Worm (Caenorhabditis elegans) whole organism, late embryonic: ENCODE measurements around the gene tyra-3.

Experiments used
- C08G9.2 ChIP-seq: sonication (generic microtip); optimal IDR thresholded peaks from 2 replicates; lab custom pipeline; 2016; ENCODE audit warnings: mild to moderate bottlenecking, missing genetic modification characterization, moderate library complexity, missing compliant biosample characterization
- F13H6.1 ChIP-seq: sonication (generic microtip); optimal IDR thresholded peaks from 2 replicates; lab custom pipeline; 2016; ENCODE audit warnings: missing genetic modification characterization, missing compliant biosample characterization
- K02D7.2 ChIP-seq: sonication (generic microtip); optimal IDR thresholded peaks from 2 replicates; lab custom pipeline; 2017; ENCODE audit warnings: mild to moderate bottlenecking, missing genetic modification characterization, missing compliant biosample characterization
- ahr-1 ChIP-seq: sonication (generic microtip); optimal IDR thresholded peaks from 2 replicates; lab custom pipeline; 2016; ENCODE audit warnings: missing genetic modification characterization, missing compliant biosample characterization
- ceh-14 ChIP-seq: sonication (generic microtip); optimal IDR thresholded peaks from 2 replicates; lab custom pipeline; 2016; ENCODE audit warnings: missing genotype, missing genetic modification characterization, missing compliant biosample characterization
- ceh-18 ChIP-seq: sonication (generic microtip); optimal IDR thresholded peaks from 2 replicates; lab custom pipeline; 2016; ENCODE audit warnings: missing genetic modification characterization, missing compliant biosample characterization
- ceh-19 ChIP-seq: fragments of 200-800 bp; sonication (Bioruptor generic); optimal IDR thresholded peaks from 2 replicates; lab custom pipeline; 2018; ENCODE audit warnings: mild to moderate bottlenecking, missing genetic modification characterization, missing compliant biosample characterization
- ceh-24 ChIP-seq: sonication (generic microtip); optimal IDR thresholded peaks from 2 replicates; lab custom pipeline; 2016; ENCODE audit warnings: mild to moderate bottlenecking, missing genetic modification characterization, missing compliant biosample characterization
- ceh-31 ChIP-seq: sonication (generic microtip); optimal IDR thresholded peaks from 2 replicates; lab custom pipeline; 2016; ENCODE audit warnings: missing genetic modification characterization, missing compliant biosample characterization
- ceh-34 ChIP-seq: sonication (generic microtip); optimal IDR thresholded peaks from 2 replicates; lab custom pipeline; 2016; ENCODE audit warnings: mild to moderate bottlenecking, missing genetic modification characterization, missing compliant biosample characterization
- ceh-48 ChIP-seq: sonication (generic microtip); optimal IDR thresholded peaks from 2 replicates; lab custom pipeline; 2016; ENCODE audit warnings: missing genetic modification characterization, inconsistent platforms, missing compliant biosample characterization
- ceh-6 ChIP-seq: fragments of 200-800 bp; sonication (Bioruptor generic); optimal IDR thresholded peaks from 2 replicates; lab custom pipeline; 2018; ENCODE audit warnings: mild to moderate bottlenecking, missing genetic modification characterization, missing compliant biosample characterization
- dve-1 ChIP-seq: sonication (generic microtip); optimal IDR thresholded peaks from 2 replicates; lab custom pipeline; 2017; ENCODE audit warnings: antibody characterized with exemption, mild to moderate bottlenecking, missing genetic modification characterization, missing compliant biosample characterization
- elt-2 ChIP-seq: sonication (generic microtip); optimal IDR thresholded peaks from 2 replicates; lab custom pipeline; 2016; ENCODE audit warnings: missing genetic modification reagents, missing genetic modification characterization, missing compliant biosample characterization
- elt-4 ChIP-seq: sonication (generic microtip); optimal IDR thresholded peaks from 2 replicates; lab custom pipeline; 2016; ENCODE audit warnings: missing genetic modification characterization, missing compliant biosample characterization
- fkh-10 ChIP-seq: fragments of 150-350 bp; optimal IDR thresholded peaks from 2 replicates; lab custom pipeline; 2014; ENCODE audit warnings: missing biosample characterization, missing genetic modification reagents, missing genetic modification characterization
- fkh-6 ChIP-seq: sonication (generic microtip); optimal IDR thresholded peaks from 2 replicates; lab custom pipeline; 2016; ENCODE audit warnings: missing genetic modification characterization, missing compliant biosample characterization
- hlh-15 ChIP-seq: sonication (generic microtip); optimal IDR thresholded peaks from 2 replicates; lab custom pipeline; 2016; ENCODE audit warnings: missing genetic modification characterization, missing compliant biosample characterization
- hlh-30 ChIP-seq: sonication (generic microtip); optimal IDR thresholded peaks from 2 replicates; lab custom pipeline; 2017; ENCODE audit warnings: antibody characterized with exemption, missing genetic modification characterization, missing compliant biosample characterization; ENCODE audit not compliant: insufficient read depth
- hlh-6 ChIP-seq: sonication (generic microtip); optimal IDR thresholded peaks from 2 replicates; lab custom pipeline; 2016; ENCODE audit warnings: missing genotype, missing genetic modification characterization, missing compliant biosample characterization
- hlh-8 ChIP-seq: sonication (generic microtip); optimal IDR thresholded peaks from 2 replicates; lab custom pipeline; 2016; ENCODE audit warnings: missing genotype, missing genetic modification characterization, missing compliant biosample characterization
- lin-11 ChIP-seq: fragments of 200-800 bp; sonication (Bioruptor generic); optimal IDR thresholded peaks from 2 replicates; lab custom pipeline; 2018; ENCODE audit warnings: mild to moderate bottlenecking, missing genetic modification characterization, missing compliant biosample characterization
- madf-2 ChIP-seq: sonication (generic microtip); optimal IDR thresholded peaks from 2 replicates; lab custom pipeline; 2017; ENCODE audit warnings: missing genetic modification characterization, missing compliant biosample characterization
- nfya-1 ChIP-seq: sonication (generic microtip); optimal IDR thresholded peaks from 2 replicates; lab custom pipeline; 2017; ENCODE audit warnings: missing genetic modification characterization, mild to moderate bottlenecking, missing compliant biosample characterization, antibody characterized with exemption, moderate library complexity
- nhr-11 ChIP-seq: fragments of 150-350 bp; optimal IDR thresholded peaks from 2 replicates; lab custom pipeline; 2014; ENCODE audit warnings: missing biosample characterization, missing genetic modification characterization
- nhr-232 ChIP-seq: sonication (generic microtip); optimal IDR thresholded peaks from 2 replicates; lab custom pipeline; 2016; ENCODE audit warnings: missing genetic modification characterization, missing compliant biosample characterization
- pat-9 ChIP-seq: fragments of 200-800 bp; sonication (Bioruptor generic); optimal IDR thresholded peaks from 2 replicates; lab custom pipeline; 2018; ENCODE audit warnings: mild to moderate bottlenecking, missing genetic modification characterization, moderate library complexity, missing compliant biosample characterization
- pax-1 ChIP-seq: fragments of 150-350 bp; optimal IDR thresholded peaks from 2 replicates; lab custom pipeline; 2014; ENCODE audit warnings: missing biosample characterization, missing genetic modification characterization
- pha-4 ChIP-seq: fragments of 150-350 bp; optimal IDR thresholded peaks from 2 replicates; lab custom pipeline; 2018; ENCODE audit warnings: missing biosample characterization, missing genetic modification reagents, missing genetic modification characterization
- pqm-1 ChIP-seq: sonication (generic microtip); optimal IDR thresholded peaks from 2 replicates; lab custom pipeline; 2016; ENCODE audit warnings: missing genetic modification characterization, missing compliant biosample characterization
- pros-1 ChIP-seq: fragments of 150-350 bp; optimal IDR thresholded peaks from 2 replicates; lab custom pipeline; 2014; ENCODE audit warnings: missing biosample characterization, missing genetic modification reagents, missing genetic modification characterization
- ref-2 ChIP-seq: sonication (generic microtip); optimal IDR thresholded peaks from 2 replicates; lab custom pipeline; 2016; ENCODE audit warnings: missing genetic modification characterization, missing compliant biosample characterization
- rnt-1 ChIP-seq: sonication (generic microtip); optimal IDR thresholded peaks from 2 replicates; lab custom pipeline; 2016; ENCODE audit warnings: missing genetic modification characterization, missing compliant biosample characterization
- sdc-2 ChIP-seq: sonication (generic microtip); optimal IDR thresholded peaks from 2 replicates; lab custom pipeline; 2016; ENCODE audit warnings: missing genotype, missing genetic modification characterization, missing compliant biosample characterization
- sox-2 ChIP-seq: fragments of 200-800 bp; sonication (Bioruptor generic); IDR thresholded peaks from 2 replicates; pipeline ENCODE4 v1.3.6; 2022; ENCODE audit warnings: missing genetic modification reagents, missing genetic modification characterization, missing compliant biosample characterization
- sox-4 ChIP-seq: sonication (generic microtip); optimal IDR thresholded peaks from 2 replicates; lab custom pipeline; 2017; ENCODE audit warnings: mild to moderate bottlenecking, missing genetic modification characterization, inconsistent platforms, missing compliant biosample characterization
- syd-9 ChIP-seq: sonication (generic microtip); optimal IDR thresholded peaks from 2 replicates; lab custom pipeline; 2016; ENCODE audit warnings: mild to moderate bottlenecking, missing genetic modification characterization, moderate library complexity, missing compliant biosample characterization
- tbx-2 ChIP-seq: sonication (generic microtip); optimal IDR thresholded peaks from 2 replicates; lab custom pipeline; 2016; ENCODE audit warnings: missing genetic modification characterization, missing compliant biosample characterization
- tbx-7 ChIP-seq: sonication (generic microtip); optimal IDR thresholded peaks from 2 replicates; lab custom pipeline; 2016; ENCODE audit warnings: missing genotype, missing genetic modification characterization, missing compliant biosample characterization
- ttx-3 ChIP-seq: sonication (generic microtip); optimal IDR thresholded peaks from 2 replicates; lab custom pipeline; 2016; ENCODE audit warnings: missing genetic modification reagents, missing genetic modification characterization, missing compliant biosample characterization
- unc-3 ChIP-seq, 2 experiments: fragments of 200-800 bp in 1 of 2; sonication (Bioruptor generic) in 1 of 2; sonication (generic microtip) in 1 of 2; conservative IDR thresholded peaks in 1 of 2; optimal IDR thresholded peaks in 1 of 2; 2 replicates each; pipeline versions ENCODE4 v1.3.6 to Lab custom; 2016 to 2022; ENCODE audit warnings: missing compliant biosample characterization in 2 of 2, missing genetic modification characterization in 2 of 2, missing genetic modification reagents in 1 of 2
- unc-42 ChIP-seq: sonication (generic microtip); optimal IDR thresholded peaks from 2 replicates; lab custom pipeline; 2016; ENCODE audit warnings: missing genotype, missing genetic modification characterization, missing compliant biosample characterization
- unc-55 ChIP-seq: sonication (generic microtip); optimal IDR thresholded peaks from 2 replicates; lab custom pipeline; 2017; ENCODE audit warnings: missing biosample characterization, missing genetic modification reagents, missing genetic modification characterization

Gene tyra-3

ce11 chrX:4957259-4957658 lies 9.4 kb downstream of the tyra-3 start, which contains the start of gene M03F4.4:
TSS of gene M03F4.4 (minus strand) at chrX:4957418.
- TF ChIP-seq hlh-30, result no peak
- TF ChIP-seq pros-1 (tag; lab: Kevin White, UChicago), result no peak
- no peak for TF ChIP-seq madf-2 (tag; lab: Kevin White, UChicago)
- TF ChIP-seq elt-4 (tag; lab: Kevin White, UChicago), result no peak
- TF ChIP-seq hlh-15 (tag; lab: Kevin White, UChicago), result no peak
- no peak for TF ChIP-seq elt-2
- peak; percentile 50 for TF ChIP-seq unc-55
- no peak for TF ChIP-seq ref-2 (tag; lab: Kevin White, UChicago)
- TF ChIP-seq ceh-6, result no peak
- TF ChIP-seq fkh-10 (GFP tag; lab: Kevin White, UChicago), result no peak
- no peak for TF ChIP-seq ceh-48
- TF ChIP-seq C08G9.2 (tag; lab: Kevin White, UChicago), result peak; percentile 26
- peak; percentile 25 for TF ChIP-seq ceh-34 (tag; lab: Kevin White, UChicago)
- no peak for TF ChIP-seq ceh-24 (tag; lab: Kevin White, UChicago)
- TF ChIP-seq rnt-1 (tag; lab: Kevin White, UChicago), result peak; percentile 81
- TF ChIP-seq lin-11, result no peak
- no peak for TF ChIP-seq nhr-232 (tag; lab: Kevin White, UChicago)
- TF ChIP-seq tbx-2 (tag; lab: Kevin White, UChicago), result peak; percentile 53
- TF ChIP-seq ceh-18 (tag; lab: Kevin White, UChicago), result peak; percentile 93
- peak; percentile 10 for TF ChIP-seq hlh-6 (tag; lab: Kevin White, UChicago)
- TF ChIP-seq pat-9 (tag; lab: Kevin White, UChicago), result peak; percentile 59
- TF ChIP-seq tbx-7 (tag; lab: Kevin White, UChicago), result no peak
- no peak for TF ChIP-seq sox-2 (GFP tag; lab: Robert Waterston, UW)
- TF ChIP-seq pax-1 (tag; lab: Kevin White, UChicago), result no peak
- no peak for TF ChIP-seq ceh-19 (GFP tag; lab: Kevin White, UChicago)
- TF ChIP-seq nhr-11 (tag; lab: Kevin White, UChicago), result peak; percentile 24
- TF ChIP-seq pqm-1 (tag; lab: Kevin White, UChicago), result no peak
- TF ChIP-seq nfya-1 (tag; lab: Kevin White, UChicago), result peak; percentile 30
- peak; percentile 51 for TF ChIP-seq F13H6.1 (tag; lab: Kevin White, UChicago)
- no peak for TF ChIP-seq fkh-6
- peak; percentile 13 for TF ChIP-seq ceh-31 (tag; lab: Kevin White, UChicago)
- TF ChIP-seq sox-4, result no peak
- TF ChIP-seq sdc-2 (tag; lab: Kevin White, UChicago), result peak; percentile 1
- no peak for TF ChIP-seq pha-4 (tag; lab: Kevin White, UChicago)
- TF ChIP-seq, all 69 proteins: peak for 13

- no peak for TF ChIP-seq dve-1 (tag; lab: Kevin White, UChicago)
- TF ChIP-seq F13H6.1 (tag; lab: Kevin White, UChicago), result no peak
- TF ChIP-seq ref-2 (tag; lab: Kevin White, UChicago), result no peak
- no peak for TF ChIP-seq ceh-14
- no peak for TF ChIP-seq K02D7.2 (tag; lab: Kevin White, UChicago)
- TF ChIP-seq ttx-3 (tag; lab: Kevin White, UChicago), result no peak
- TF ChIP-seq ceh-19 (GFP tag; lab: Kevin White, UChicago), result no peak
- TF ChIP-seq ceh-18 (tag; lab: Kevin White, UChicago), result no peak
- TF ChIP-seq ahr-1, result no peak
- TF ChIP-seq hlh-30, result no peak
- TF ChIP-seq hlh-8 (tag; lab: Kevin White, UChicago), result no peak
- TF ChIP-seq ceh-34 (tag; lab: Kevin White, UChicago), result no peak
- no peak for TF ChIP-seq unc-42 (tag; lab: Kevin White, UChicago)
- TF ChIP-seq elt-2, result no peak
- TF ChIP-seq unc-3 (GFP tag; conservative IDR thresholded peaks at IDR 0.05; lab: Robert Waterston, UW), result no peak
- TF ChIP-seq unc-3 (tag; optimal IDR thresholded peaks at IDR 0.05; lab: Kevin White, UChicago), result no peak
- TF ChIP-seq syd-9, result no peak
- TF ChIP-seq pax-1 (tag; lab: Kevin White, UChicago), result no peak
- TF ChIP-seq pqm-1 (tag; lab: Kevin White, UChicago), result no peak
These were observed 11.1 kb downstream of the tyra-3 start for ce11 chrX:4958986-4959385.
